Worm (Caenorhabditis elegans) whole organism, L4 larva: Measurements from ENCODE around the gene slo-1.
A peak's percentile ranks its signal among the peaks of the same experiment; 100 is the strongest.

Source experiments
- F10B5.3 ChIP-seq: sonication (generic microtip); optimal IDR thresholded peaks from 2 replicates; lab custom pipeline; 2016; ENCODE audit warnings: mild to moderate bottlenecking, missing genetic modification characterization, missing compliant biosample characterization
- F26F4.8 ChIP-seq: fragments of 200-800 bp; sonication (Bioruptor generic); conservative IDR thresholded peaks from 2 replicates; pipeline ENCODE4 v1.3.6; 2022; ENCODE audit warnings: missing genetic modification characterization, missing compliant biosample characterization
- F37D6.2 ChIP-seq: sonication (generic microtip); optimal IDR thresholded peaks from 2 replicates; lab custom pipeline; 2016; ENCODE audit warnings: mild to moderate bottlenecking, missing genetic modification characterization, missing compliant biosample characterization
- F44E2.7 ChIP-seq: fragments of 200-800 bp; sonication (Bioruptor generic); IDR thresholded peaks from 2 replicates; pipeline ENCODE4 v2.1.2; 2022; ENCODE audit warnings: missing genetic modification characterization, missing compliant biosample characterization
- F49E8.2 ChIP-seq: sonication (generic microtip); optimal IDR thresholded peaks from 2 replicates; lab custom pipeline; 2016; ENCODE audit warnings: missing compliant biosample characterization, mild to moderate bottlenecking, missing genetic modification characterization, borderline replicate concordance
- T20F7.1 ChIP-seq: fragments of 200-800 bp; sonication (Bioruptor generic); optimal IDR thresholded peaks from 2 replicates; lab custom pipeline; 2018; ENCODE audit warnings: mild to moderate bottlenecking, missing genetic modification characterization, missing compliant biosample characterization
- Y105C5A.15 ChIP-seq: fragments of 200-800 bp; sonication (Bioruptor generic); IDR thresholded peaks from 2 replicates; pipeline ENCODE4 v1.3.6; 2022; ENCODE audit warnings: missing genetic modification characterization, missing compliant biosample characterization
- Y5F2A.4 ChIP-seq: fragments of 200-800 bp; sonication (Bioruptor generic); optimal IDR thresholded peaks from 2 replicates; lab custom pipeline; 2018; ENCODE audit warnings: mild to moderate bottlenecking, missing genetic modification characterization, missing compliant biosample characterization
- aha-1 ChIP-seq: fragments of 150-350 bp; peaks from one replicate; lab custom pipeline; 2014; ENCODE audit warnings: missing biosample characterization, missing genetic modification characterization
- ama-1 ChIP-seq: fragments of 150-350 bp; optimal IDR thresholded peaks from 2 replicates; lab custom pipeline; 2014; ENCODE audit warnings: inconsistent platforms, mixed read lengths
- attf-4 ChIP-seq: sonication (generic microtip); optimal IDR thresholded peaks from 3 replicates; lab custom pipeline; 2017; ENCODE audit warnings: missing biosample characterization, missing genetic modification characterization
- ceh-82 ChIP-seq: sonication (generic microtip); optimal IDR thresholded peaks from 2 replicates; lab custom pipeline; 2017; ENCODE audit warnings: missing biosample characterization, missing genetic modification characterization
- daf-12 ChIP-seq: fragments of 150-350 bp; optimal IDR thresholded peaks from 2 replicates; lab custom pipeline; 2014; ENCODE audit warnings: missing biosample characterization, missing genetic modification reagents, missing genetic modification characterization
- daf-16 ChIP-seq, 3 experiments: sonication (generic microtip); optimal IDR thresholded peaks; 2 replicates each; lab custom pipeline; 2016 to 2017; ENCODE audit warnings: missing genetic modification characterization in 3 of 3, missing genetic modification reagents in 3 of 3, mild to moderate bottlenecking in 2 of 3, missing compliant biosample characterization in 2 of 3, missing biosample characterization in 1 of 3, moderate library complexity in 1 of 3
- dmd-6 ChIP-seq: fragments of 200-800 bp; sonication (Bioruptor generic); IDR thresholded peaks from 2 replicates; pipeline ENCODE4 v1.3.6; 2022; ENCODE audit warnings: missing genetic modification reagents, missing genetic modification characterization, missing compliant biosample characterization
- dmd-8 ChIP-seq: fragments of 200-800 bp; sonication (Bioruptor generic); IDR thresholded peaks from 2 replicates; pipeline ENCODE4 v1.3.6; 2022; ENCODE audit warnings: missing genetic modification characterization, missing compliant biosample characterization
- dmd-9 ChIP-seq: fragments of 200-800 bp; sonication (Bioruptor generic); IDR thresholded peaks from 2 replicates; pipeline ENCODE4 v1.3.6; 2022; ENCODE audit warnings: missing genetic modification reagents, missing genetic modification characterization, missing compliant biosample characterization
- duxl-1 ChIP-seq: sonication (generic microtip); optimal IDR thresholded peaks from 2 replicates; lab custom pipeline; 2016; ENCODE audit warnings: mild to moderate bottlenecking, missing genetic modification characterization, moderate library complexity, missing compliant biosample characterization; ENCODE audit not compliant: poor library complexity
- dve-1 ChIP-seq: sonication (generic microtip); optimal IDR thresholded peaks from 2 replicates; lab custom pipeline; 2017; ENCODE audit warnings: antibody characterized with exemption, mild to moderate bottlenecking, missing genetic modification characterization, missing compliant biosample characterization; ENCODE audit not compliant: insufficient read depth
- egl-27 ChIP-seq: sonication (generic microtip); optimal IDR thresholded peaks from 3 replicates; lab custom pipeline; 2017; ENCODE audit warnings: missing biosample characterization, missing genetic modification reagents, missing genetic modification characterization
- egl-43 ChIP-seq: fragments of 200-800 bp; sonication (Bioruptor generic); IDR thresholded peaks from 2 replicates; pipeline ENCODE4 v1.3.6; 2022; ENCODE audit warnings: missing genetic modification reagents, missing genetic modification characterization, missing compliant biosample characterization
- fos-1 ChIP-seq: fragments of 150-350 bp; optimal IDR thresholded peaks from 2 replicates; lab custom pipeline; 2014; ENCODE audit warnings: missing biosample characterization, missing genetic modification characterization
- hmg-1.1 ChIP-seq: fragments of 200-800 bp; sonication (Bioruptor generic); IDR thresholded peaks from 2 replicates; pipeline ENCODE4 v1.3.6; 2022; ENCODE audit warnings: missing genetic modification reagents, missing genetic modification characterization, missing compliant biosample characterization
- lin-1 ChIP-seq: fragments of 200-800 bp; sonication (Bioruptor generic); IDR thresholded peaks from 2 replicates; pipeline ENCODE4 v1.3.6; 2022; ENCODE audit warnings: missing genetic modification reagents, missing genetic modification characterization, missing compliant biosample characterization
- lin-29 ChIP-seq: fragments of 200-800 bp; sonication (Bioruptor generic); IDR thresholded peaks from 2 replicates; pipeline ENCODE4 v1.3.6; 2022; ENCODE audit warnings: missing genetic modification reagents, missing genetic modification characterization, missing compliant biosample characterization
- lin-39 ChIP-seq: fragments of 150-350 bp; optimal IDR thresholded peaks from 2 replicates; lab custom pipeline; 2014; ENCODE audit warnings: missing biosample characterization, missing genetic modification reagents, missing genetic modification characterization
- lir-3 ChIP-seq: sonication (generic microtip); optimal IDR thresholded peaks from 2 replicates; lab custom pipeline; 2016; ENCODE audit warnings: mild to moderate bottlenecking, missing genetic modification characterization, missing compliant biosample characterization
- lsy-2 ChIP-seq, 2 experiments: fragments of 150-350 bp in 1 of 2; sonication (generic microtip) in 1 of 2; optimal IDR thresholded peaks; 2 replicates each; lab custom pipeline; 2014 to 2017; ENCODE audit warnings: missing biosample characterization in 2 of 2, missing genetic modification characterization in 2 of 2
- mep-1 ChIP-seq: fragments of 150-350 bp; sonication (generic microtip); optimal IDR thresholded peaks from 3 replicates; lab custom pipeline; 2014; ENCODE audit warnings: missing biosample characterization, missing genetic modification characterization
- mxl-2 ChIP-seq: fragments of 200-800 bp; sonication (Bioruptor generic); conservative IDR thresholded peaks from 2 replicates; pipeline ENCODE4 v1.3.6; 2022; ENCODE audit warnings: missing genetic modification reagents, missing genetic modification characterization, missing compliant biosample characterization
- nhr-10 ChIP-seq: fragments of 150-350 bp; optimal IDR thresholded peaks from 2 replicates; lab custom pipeline; 2014; ENCODE audit warnings: missing biosample characterization, missing genetic modification characterization
- nhr-41 ChIP-seq: fragments of 200-800 bp; sonication (Bioruptor generic); IDR thresholded peaks from 2 replicates; pipeline ENCODE4 v1.3.6; 2022; ENCODE audit warnings: missing genetic modification reagents, missing genetic modification characterization, missing compliant biosample characterization
- pha-4 ChIP-seq, 2 experiments: fragments of 150-350 bp in 1 of 2; fragments of 200-800 bp in 1 of 2; sonication (Bioruptor generic) in 1 of 2; IDR thresholded peaks in 1 of 2; optimal IDR thresholded peaks in 1 of 2; 2 replicates each; pipeline versions ENCODE4 v1.3.6 to Lab custom; 2014 to 2022; ENCODE audit warnings: missing genetic modification characterization in 2 of 2, missing genetic modification reagents in 2 of 2, missing biosample characterization in 1 of 2, missing compliant biosample characterization in 1 of 2
- php-3 ChIP-seq: fragments of 200-800 bp; sonication (Bioruptor generic); IDR thresholded peaks from 2 replicates; pipeline ENCODE4 v1.3.6; 2022; ENCODE audit warnings: missing genetic modification reagents, missing genetic modification characterization, missing compliant biosample characterization
- pqm-1 ChIP-seq: sonication (generic microtip); optimal IDR thresholded peaks from 2 replicates; lab custom pipeline; 2017; ENCODE audit warnings: missing biosample characterization, missing genetic modification characterization
- rbr-2 ChIP-seq: sonication (generic microtip); optimal IDR thresholded peaks from 2 replicates; lab custom pipeline; 2016; ENCODE audit warnings: missing genotype, missing genetic modification characterization, missing compliant biosample characterization
- snpc-1.2 ChIP-seq: fragments of 200-800 bp; sonication (Bioruptor generic); IDR thresholded peaks from 2 replicates; pipeline ENCODE4 v1.3.6; 2022; ENCODE audit warnings: missing genetic modification reagents, missing genetic modification characterization, missing compliant biosample characterization
- snpc-4 ChIP-seq: fragments of 150-350 bp; optimal IDR thresholded peaks from 2 replicates; lab custom pipeline; 2014; ENCODE audit warnings: missing biosample characterization, missing genetic modification characterization
- spr-3 ChIP-seq: fragments of 200-800 bp; sonication (Bioruptor generic); optimal IDR thresholded peaks from 2 replicates; lab custom pipeline; 2018; ENCODE audit warnings: mild to moderate bottlenecking, missing genetic modification characterization, missing compliant biosample characterization
- tag-97 ChIP-seq: fragments of 200-800 bp; sonication (Bioruptor generic); IDR thresholded peaks from 2 replicates; pipeline ENCODE4 v1.3.6; 2022; ENCODE audit warnings: missing genetic modification characterization, missing compliant biosample characterization
- unc-130 ChIP-seq: sonication (generic microtip); optimal IDR thresholded peaks from 2 replicates; lab custom pipeline; 2016; ENCODE audit warnings: missing genetic modification reagents, missing genetic modification characterization, missing compliant biosample characterization
- zag-1 ChIP-seq: fragments of 150-350 bp; optimal IDR thresholded peaks from 2 replicates; lab custom pipeline; 2014; ENCODE audit warnings: missing biosample characterization, missing genetic modification characterization
- zfp-3 ChIP-seq: fragments of 200-800 bp; sonication (Bioruptor generic); conservative IDR thresholded peaks from 2 replicates; pipeline ENCODE4 v1.3.6; 2022; ENCODE audit warnings: missing genetic modification reagents, missing genetic modification characterization, missing compliant biosample characterization
- zip-2 ChIP-seq: fragments of 150-350 bp; optimal IDR thresholded peaks from 2 replicates; lab custom pipeline; 2014; ENCODE audit warnings: missing biosample characterization, missing genetic modification characterization

slo-1 gene

DNA sequence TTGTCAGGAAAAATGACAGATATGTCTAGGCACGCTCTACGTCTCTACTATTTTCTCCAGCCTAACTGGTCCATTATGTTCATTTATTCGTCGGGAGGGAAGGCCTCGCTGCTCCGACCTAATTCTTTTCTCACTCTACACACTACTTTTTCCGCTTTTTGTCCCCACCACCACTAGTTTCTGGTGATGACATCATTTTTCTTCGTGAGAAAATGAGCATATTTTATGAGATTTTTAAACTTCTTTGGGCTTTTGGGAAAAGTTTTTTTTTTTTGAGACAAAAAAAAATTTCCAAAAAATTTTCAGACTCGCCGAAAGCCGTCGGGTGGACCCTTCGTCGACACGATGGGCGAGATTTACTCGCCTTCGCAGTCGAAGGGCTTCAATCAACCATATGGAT, at the start of gene slo-1:
Gene slo-1 (plus strand): TSS at position 301 of the 400 bp plus-strand sequence.
- no peak for TF ChIP-seq F26F4.8 (GFP tag; lab: Robert Waterston, UW)
- TF ChIP-seq aha-1 (tag; lab: Kevin White, UChicago) = peak; percentile 37
- no peak for TF ChIP-seq snpc-1.2 (GFP tag; lab: Robert Waterston, UW)

ce11 chrV:18444118-18444517, 47.9 kb upstream of the slo-1 start, which contains the start of gene ZK228.1:
TSS of gene ZK228.1 (plus strand) at chrV:18444418.
- TF ChIP-seq aha-1 (tag; lab: Kevin White, UChicago) (peak; percentile 38), F10B5.3 (tag; lab: Kevin White, UChicago) (no peak)

DNA sequence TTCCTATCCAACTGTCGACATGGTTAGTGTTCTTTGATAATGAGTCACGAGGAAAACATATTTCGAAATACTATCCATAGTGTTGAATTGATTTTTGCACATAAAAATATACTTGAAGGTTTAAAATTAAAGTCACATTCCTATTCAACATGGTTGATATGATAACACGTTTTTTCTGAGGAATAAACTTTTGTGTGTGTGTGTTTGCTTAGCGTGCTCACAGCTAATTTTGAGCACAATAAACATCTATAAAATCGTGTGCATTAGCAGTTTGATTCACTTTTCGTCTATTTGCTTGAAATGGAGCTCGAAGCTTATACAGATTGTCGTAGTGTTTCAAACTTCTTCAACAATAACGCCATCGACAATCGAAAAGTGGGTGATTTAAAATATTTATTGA, 35.5 kb upstream of the slo-1 start, which contains the start of gene ZK228.10:
Gene ZK228.10 (plus strand): TSS at position 301 of the 400 bp plus-strand sequence.
- no peak for TF ChIP-seq zfp-3 (GFP tag; lab: Robert Waterston, UW)
- no peak for TF ChIP-seq dve-1 (tag; lab: Kevin White, UChicago)
- TF ChIP-seq Y105C5A.15 (GFP tag; lab: Robert Waterston, UW) = no peak
- no peak for TF ChIP-seq F49E8.2 (tag; lab: Kevin White, UChicago)
- TF ChIP-seq mep-1 (tag; lab: Kevin White, UChicago) = no peak
- TF ChIP-seq, all 104 proteins: peak for 0

- TF ChIP-seq mxl-2 (no peak), duxl-1 (tag; lab: Kevin White, UChicago) (no peak), fos-1 (tag; lab: Kevin White, UChicago) (no peak), nhr-41 (GFP tag; lab: Robert Waterston, UW) (peak; percentile 93), egl-27 (tag; lab: Kevin White, UChicago) (no peak), dmd-9 (no peak), zag-1 (tag; lab: Kevin White, UChicago) (no peak), F44E2.7 (GFP tag; lab: Robert Waterston, UW) (no peak), egl-43 (GFP tag; lab: Robert Waterston, UW) (no peak), daf-12 (tag; lab: Kevin White, UChicago) (no peak), php-3 (GFP tag; lab: Robert Waterston, UW) (peak; percentile 35; the same call in 1 of the 2 replicates), ceh-82 (tag; lab: Kevin White, UChicago) (no peak), dmd-6 (GFP tag; lab: Robert Waterston, UW) (peak; percentile 90), unc-130 (GFP tag; lab: Kevin White, UChicago) (no peak), ama-1 (lab: Kevin White, UChicago) (no peak), pqm-1 (tag; lab: Kevin White, UChicago) (peak; percentile 94), lin-39 (tag; lab: Kevin White, UChicago) (no peak), hmg-1.1 (GFP tag; lab: Robert Waterston, UW) (no peak), pha-4 (GFP tag; IDR thresholded peaks at IDR 0.05; lab: Robert Waterston, UW) (no peak), pha-4 (tag; optimal IDR thresholded peaks at IDR 0.05; lab: Kevin White, UChicago) (no peak), T20F7.1 (GFP tag; lab: Kevin White, UChicago) (no peak), lsy-2 (tag; optimal IDR thresholded peaks at IDR 0.05; lab: Kevin White, UChicago) (no peak), snpc-4 (tag; lab: Kevin White, UChicago) (no peak), dmd-8 (GFP tag; lab: Robert Waterston, UW) (no peak), F37D6.2 (tag; lab: Kevin White, UChicago) (no peak), Y5F2A.4 (GFP tag; lab: Kevin White, UChicago) (no peak), lir-3 (no peak), lin-1 (GFP tag; lab: Robert Waterston, UW) (0 out of 2 replicates have a peak, but pooled peaks have one; percentile 30), daf-16 (GFP tag; optimal IDR thresholded peaks at IDR 0.05; lab: Kevin White, UChicago) (no peak), daf-16 (tag; optimal IDR thresholded peaks at IDR 0.05; lab: Kevin White, UChicago) (peak; percentile 55), spr-3 (GFP tag; lab: Kevin White, UChicago) (no peak), zip-2 (tag; lab: Kevin White, UChicago) (no peak), lin-29 (GFP tag; lab: Robert Waterston, UW) (no peak), tag-97 (GFP tag; lab: Robert Waterston, UW) (no peak), F26F4.8 (GFP tag; lab: Robert Waterston, UW) (no peak), attf-4 (tag; lab: Kevin White, UChicago) (no peak), nhr-10 (tag; lab: Kevin White, UChicago) (no peak), rbr-2 (tag; lab: Kevin White, UChicago) (no peak), mep-1 (tag; lab: Kevin White, UChicago) (no peak)
Observed at ce11 chrV:18461200-18461728, 30.8 kb upstream of the slo-1 start, which contains the start of gene ZK228.3. TSS of gene ZK228.3 (minus strand) at chrV:18461250.
